Worm (Caenorhabditis elegans): ENCODE results near the gene ZK470.6.
"Not testable (repeated sequence)": the region's sequence is repeated elsewhere in the genome, so short reads cannot be mapped to it uniquely, and the experiment has no call there.

ce11 chrX:4202114-4202513 is 24.8 kb upstream of the ZK470.6 start, which contains the start of gene F20B6.6:
- TF ChIP-seq ama-1 (optimal IDR thresholded peaks at IDR 0.05); hmg-4 (GFP tag; optimal IDR thresholded peaks at IDR 0.05); ets-7 (tag; optimal IDR thresholded peaks at IDR 0.05); hnd-1 (tag; optimal IDR thresholded peaks at IDR 0.05): not testable (repeated sequence)

Measured in whole organism, early embryonic.